Worm (Caenorhabditis elegans) whole organism, L4 larva: ENCODE results near the gene eif-3.F.

ENCODE experiments used
- F49E8.2 ChIP-seq: sonication (generic microtip); optimal IDR thresholded peaks from 2 replicates; lab custom pipeline; 2016; ENCODE audit warnings: missing compliant biosample characterization, mild to moderate bottlenecking, missing genetic modification characterization, borderline replicate concordance
- hlh-30 ChIP-seq: sonication (generic microtip); optimal IDR thresholded peaks from 2 replicates; lab custom pipeline; 2017; ENCODE audit warnings: antibody characterized with exemption, mild to moderate bottlenecking, missing genetic modification characterization, missing compliant biosample characterization; ENCODE audit not compliant: insufficient read depth
- lsy-2 ChIP-seq, 2 experiments: fragments of 150-350 bp in 1 of 2; sonication (generic microtip) in 1 of 2; optimal IDR thresholded peaks; 2 replicates each; lab custom pipeline; 2014 to 2017; ENCODE audit warnings: missing biosample characterization in 2 of 2, missing genetic modification characterization in 2 of 2
- mes-2 ChIP-seq: sonication (generic microtip); optimal IDR thresholded peaks from 2 replicates; lab custom pipeline; 2016; ENCODE audit warnings: missing genotype, mild to moderate bottlenecking, missing genetic modification characterization, missing compliant biosample characterization; ENCODE audit not compliant: poor library complexity, severe bottlenecking
- nhr-10 ChIP-seq: fragments of 150-350 bp; optimal IDR thresholded peaks from 2 replicates; lab custom pipeline; 2014; ENCODE audit warnings: missing biosample characterization, missing genetic modification characterization

ce11 chrII:9306835-9307234 is 24.6 kb upstream of the eif-3.F start:
- TF ChIP-seq nhr-10 (tag; lab: Kevin White, UChicago) (no peak), hlh-30 (no peak), lsy-2 (tag; optimal IDR thresholded peaks at IDR 0.05; lab: Kevin White, UChicago) (peak in 1 of 2 experiments; percentile 19), mes-2 (tag; lab: Kevin White, UChicago) (no peak), F49E8.2 (tag; lab: Kevin White, UChicago) (no peak)
